Worm (Caenorhabditis elegans): Measurements from ENCODE around the gene F53B7.4.

Gene F53B7.4

ce11 chrV:11039379-11039954 lies 37.1 kb upstream of the F53B7.4 start, which contains the start of gene pak-2 (continued):
- TF ChIP-seq ceh-82 (tag; optimal IDR thresholded peaks at IDR 0.05) (no peak), lin-15B (tag; optimal IDR thresholded peaks at IDR 0.05) (peak; percentile 85), eor-1 (tag; optimal IDR thresholded peaks at IDR 0.05) (no peak), R02D3.7 (tag; optimal IDR thresholded peaks at IDR 0.05) (no peak), nhr-11 (tag; optimal IDR thresholded peaks at IDR 0.05) (peak; percentile 24), elt-1 (tag; optimal IDR thresholded peaks at IDR 0.05) (no peak), zag-1 (tag; optimal IDR thresholded peaks at IDR 0.05) (no peak), elt-2 (tag; optimal IDR thresholded peaks at IDR 0.05) (peak; percentile 64), ZK546.5 (tag; optimal IDR thresholded peaks at IDR 0.05) (no peak), nhr-237 (tag; optimal IDR thresholded peaks at IDR 0.05) (no peak), elt-3 (tag; optimal IDR thresholded peaks at IDR 0.05) (no peak), sea-2 (GFP tag; optimal IDR thresholded peaks at IDR 0.05) (no peak), nhr-12 (tag; optimal IDR thresholded peaks at IDR 0.05) (no peak), ceh-16 (tag; optimal IDR thresholded peaks at IDR 0.05) (no peak), lin-39 (tag; optimal IDR thresholded peaks at IDR 0.05) (no peak), nhr-43 (tag; optimal IDR thresholded peaks at IDR 0.05; ENCODE audit: poor library complexity, severe bottlenecking) (peak; percentile 62), unc-62 (GFP tag; optimal IDR thresholded peaks at IDR 0.05) (peak; percentile 49), nfya-1 (tag; optimal IDR thresholded peaks at IDR 0.05; ENCODE audit: insufficient read depth) (peak; percentile 73)

ce11 chrV:11034748-11035147 lies 32.4 kb upstream of the F53B7.4 start, which contains the start of gene pptr-2:
TSS of gene pptr-2 (minus strand) at chrV:11034931.
- peak; percentile 21 for TF ChIP-seq nfya-1 (tag; optimal IDR thresholded peaks at IDR 0.05; ENCODE audit: insufficient read depth)
- TF ChIP-seq unc-62 (GFP tag; optimal IDR thresholded peaks at IDR 0.05) = no peak

ce11 chrV:11033241-11033640 lies 30.9 kb upstream of the F53B7.4 start:
- TF ChIP-seq pqm-1 (tag; optimal IDR thresholded peaks at IDR 0.05) (no peak), ceh-9 (tag; optimal IDR thresholded peaks at IDR 0.05) (no peak), daf-12 (tag; optimal IDR thresholded peaks at IDR 0.05) (no peak), snpc-4 (tag; optimal IDR thresholded peaks at IDR 0.05) (no peak), tbx-2 (tag; optimal IDR thresholded peaks at IDR 0.05) (no peak), fkh-2 (tag; optimal IDR thresholded peaks at IDR 0.05) (no peak), fkh-10 (GFP tag; optimal IDR thresholded peaks at IDR 0.05) (no peak), nhr-23 (tag; optimal IDR thresholded peaks at IDR 0.05) (no peak), egl-27 (tag; optimal IDR thresholded peaks at IDR 0.05) (no peak), ama-1 (optimal IDR thresholded peaks at IDR 0.05) (no peak), nhr-67 (tag; optimal IDR thresholded peaks at IDR 0.05) (no peak)

- TF ChIP-seq nhr-77 (tag; optimal IDR thresholded peaks at IDR 0.05) = no peak
- no peak for TF ChIP-seq daf-12 (tag; optimal IDR thresholded peaks at IDR 0.05)
- TF ChIP-seq R02D3.7 (tag; optimal IDR thresholded peaks at IDR 0.05) = no peak
- TF ChIP-seq nhr-43 (tag; optimal IDR thresholded peaks at IDR 0.05; ENCODE audit: poor library complexity, severe bottlenecking) = no peak
Observed at ce11 chrV:11030675-11031074, 28.3 kb upstream of the F53B7.4 start.

DNA sequence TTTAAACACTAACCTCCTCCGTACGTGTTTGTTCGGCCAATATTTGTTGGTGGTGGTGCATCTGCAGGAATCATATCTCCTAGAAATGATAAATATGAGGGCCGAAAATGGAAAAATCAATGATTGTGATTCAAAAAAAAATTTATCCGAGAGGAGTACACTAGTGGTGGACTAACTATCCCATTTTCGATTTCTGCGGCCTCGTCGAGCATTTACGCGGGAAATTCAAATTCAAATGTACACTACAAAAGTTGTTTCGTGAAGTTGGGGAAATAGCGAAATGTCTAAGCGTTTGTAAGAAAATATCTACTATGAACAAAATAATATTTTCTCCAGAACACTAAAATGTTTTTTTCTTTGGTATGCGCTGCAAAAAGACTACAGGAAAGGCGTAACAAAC lies 27.0 kb upstream of the F53B7.4 start:
- TF ChIP-seq ceh-82 (tag; optimal IDR thresholded peaks at IDR 0.05) (no peak), nhr-237 (tag; optimal IDR thresholded peaks at IDR 0.05) (no peak), nhr-23 (tag; optimal IDR thresholded peaks at IDR 0.05) (peak; percentile 69), lin-39 (tag; optimal IDR thresholded peaks at IDR 0.05) (peak; percentile 32), ceh-28 (tag; optimal IDR thresholded peaks at IDR 0.05) (peak; percentile 43), elt-2 (tag; optimal IDR thresholded peaks at IDR 0.05) (peak; percentile 18), nhr-28 (tag; optimal IDR thresholded peaks at IDR 0.05) (no peak), ZK546.5 (tag; optimal IDR thresholded peaks at IDR 0.05) (no peak), skn-1 (tag; optimal IDR thresholded peaks at IDR 0.05) (no peak), daf-12 (tag; optimal IDR thresholded peaks at IDR 0.05) (no peak), lin-15B (tag; optimal IDR thresholded peaks at IDR 0.05) (peak; percentile 59), lsy-12 (tag; optimal IDR thresholded peaks at IDR 0.05) (peak; percentile 30), ztf-4 (tag; optimal IDR thresholded peaks at IDR 0.05) (no peak), nhr-25 (tag; optimal IDR thresholded peaks at IDR 0.05) (peak; percentile 23), snpc-4 (tag; optimal IDR thresholded peaks at IDR 0.05) (no peak), mdl-1 (tag; optimal IDR thresholded peaks at IDR 0.05) (no peak), nhr-43 (tag; optimal IDR thresholded peaks at IDR 0.05; ENCODE audit: poor library complexity, severe bottlenecking) (peak; percentile 84), nfya-1 (tag; optimal IDR thresholded peaks at IDR 0.05; ENCODE audit: insufficient read depth) (peak; percentile 27), jun-1 (tag; optimal IDR thresholded peaks at IDR 0.05) (peak; percentile 12), sea-2 (GFP tag; optimal IDR thresholded peaks at IDR 0.05) (no peak), pha-4 (tag; optimal IDR thresholded peaks at IDR 0.05) (peak; percentile 74), hmg-11 (tag; optimal IDR thresholded peaks at IDR 0.05) (peak; percentile 29), ceh-16 (tag; optimal IDR thresholded peaks at IDR 0.05) (no peak)
